Worm (Caenorhabditis elegans) whole organism, midembryonic: ENCODE measurements around the gene idpc-5.

Experiments
- T22C8.4 ChIP-seq: fragments of 200-800 bp; sonication (Bioruptor generic); IDR thresholded peaks from 2 replicates; pipeline ENCODE4 v1.3.6; 2022; ENCODE audit warnings: missing genetic modification characterization, missing compliant biosample characterization
- cog-1 ChIP-seq: sonication (generic microtip); optimal IDR thresholded peaks from 2 replicates; lab custom pipeline; 2016; ENCODE audit warnings: missing genetic modification characterization, missing compliant biosample characterization
- flt-1 ChIP-seq: fragments of 200-800 bp; sonication (Bioruptor generic); IDR thresholded peaks from 2 replicates; pipeline ENCODE4 v1.3.6; 2022; ENCODE audit warnings: missing genetic modification characterization, missing compliant biosample characterization
- klf-2 ChIP-seq: fragments of 200-800 bp; sonication (Bioruptor generic); conservative IDR thresholded peaks from 2 replicates; pipeline ENCODE4 v1.3.6; 2022; ENCODE audit warnings: missing genetic modification reagents, missing genetic modification characterization, missing compliant biosample characterization
- med-1 ChIP-seq: sonication (generic microtip); optimal IDR thresholded peaks from 2 replicates; lab custom pipeline; 2017; ENCODE audit warnings: missing genetic modification characterization, mild to moderate bottlenecking, missing compliant biosample characterization, antibody characterized with exemption, missing genetic modification reagents; ENCODE audit not compliant: insufficient read depth
- ref-1 ChIP-seq: fragments of 200-800 bp; sonication (Bioruptor generic); conservative IDR thresholded peaks from 2 replicates; pipeline ENCODE4 v1.3.6; 2022; ENCODE audit warnings: missing genetic modification reagents, missing genetic modification characterization, missing compliant biosample characterization
- tab-1 ChIP-seq: fragments of 200-800 bp; sonication (Bioruptor generic); IDR thresholded peaks from 2 replicates; pipeline ENCODE4 v1.3.6; 2022; ENCODE audit warnings: missing genetic modification characterization, missing compliant biosample characterization
- ztf-23 ChIP-seq: fragments of 200-800 bp; sonication (Bioruptor generic); IDR thresholded peaks from 2 replicates; pipeline ENCODE4 v1.3.6; 2022; ENCODE audit warnings: missing genetic modification reagents, missing genetic modification characterization, missing compliant biosample characterization
- ztf-29 ChIP-seq: fragments of 200-800 bp; sonication (Bioruptor generic); IDR thresholded peaks from 2 replicates; pipeline ENCODE4 v1.3.6; 2022; ENCODE audit warnings: missing genetic modification reagents, missing genetic modification characterization, missing compliant biosample characterization

DNA sequence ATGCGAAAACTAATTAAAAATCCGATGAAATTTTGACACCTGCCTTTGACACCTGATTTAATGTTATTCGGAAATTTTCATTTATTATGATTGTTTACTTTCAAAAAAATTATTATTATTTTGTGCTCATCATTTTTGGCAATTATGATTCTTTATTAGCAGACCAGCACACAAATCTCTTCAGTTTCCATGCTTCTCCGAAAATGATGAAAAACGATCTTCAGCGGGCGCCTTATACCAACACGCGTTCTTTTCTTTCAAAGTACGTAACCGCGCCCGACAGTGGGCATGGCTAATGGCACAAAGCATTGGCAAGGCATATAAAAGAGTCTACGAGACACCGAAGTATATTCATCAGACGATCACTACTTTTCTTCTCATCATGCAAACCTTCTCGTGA lies 2.9 kb downstream of the idpc-5 start, which contains the start of gene idpc-6:
- no peak for TF ChIP-seq flt-1
- no peak for TF ChIP-seq T22C8.4
- no peak for TF ChIP-seq klf-2 (GFP tag; lab: Robert Waterston, UW)
- no peak for TF ChIP-seq ref-1 (GFP tag; lab: Robert Waterston, UW)
- no peak for TF ChIP-seq tab-1 (GFP tag; lab: Robert Waterston, UW)
- no peak for TF ChIP-seq cog-1 (tag; lab: Kevin White, UChicago)
- TF ChIP-seq med-1 (GFP tag; lab: Kevin White, UChicago): no peak
- TF ChIP-seq ztf-23 (GFP tag; lab: Robert Waterston, UW): no peak
- TF ChIP-seq ztf-29: no peak
